Fruit fly (Drosophila melanogaster): Measurements from ENCODE around the gene CG31642.
A peak's percentile ranks its signal among the peaks of the same experiment; 100 is the strongest.

- TF ChIP-seq chn (GFP tag; optimal IDR thresholded peaks at IDR 0.05) (peak; percentile 37), CG31441 (GFP tag; IDR thresholded peaks at IDR 0.05) (no peak; the same call in 1 of the 2 replicates), sqz (GFP tag; optimal IDR thresholded peaks at IDR 0.05) (peak; percentile 61), cato (GFP tag; optimal IDR thresholded peaks at IDR 0.05; ENCODE audit: borderline replicate concordance) (no peak), ttk (GFP tag; IDR thresholded peaks at IDR 0.05) (no peak), croc (GFP tag; conservative IDR thresholded peaks at IDR 0.05) (no peak), CG8924 (tag; optimal IDR thresholded peaks at IDR 0.05) (no peak), ase (GFP tag; IDR thresholded peaks at IDR 0.05) (no peak), lov (optimal IDR thresholded peaks at IDR 0.05) (no peak), lov (GFP tag; IDR thresholded peaks at IDR 0.05) (no peak), CG2129 (GFP tag; IDR thresholded peaks at IDR 0.05; ENCODE audit: partially characterized antibody) (no peak), vnd (GFP tag; IDR thresholded peaks at IDR 0.05; ENCODE audit: partially characterized antibody) (no peak), CG14710 (tag; optimal IDR thresholded peaks at IDR 0.05) (peak; percentile 0)
Observed at dm6 chr2L:6090786-6091716, 27.3 kb upstream of the CG31642 start, which contains the start of gene CG45075.

Data from whole organism, embryonic.